Worm (Caenorhabditis elegans) whole organism, midembryonic: Measurements from ENCODE around the gene fbxc-29.

Source experiments
- T22C8.4 ChIP-seq: fragments of 200-800 bp; sonication (Bioruptor generic); IDR thresholded peaks from 2 replicates; pipeline ENCODE4 v1.3.6; 2022; ENCODE audit warnings: missing genetic modification characterization, missing compliant biosample characterization
- flt-1 ChIP-seq: fragments of 200-800 bp; sonication (Bioruptor generic); IDR thresholded peaks from 2 replicates; pipeline ENCODE4 v1.3.6; 2022; ENCODE audit warnings: missing genetic modification characterization, missing compliant biosample characterization
- klf-2 ChIP-seq: fragments of 200-800 bp; sonication (Bioruptor generic); conservative IDR thresholded peaks from 2 replicates; pipeline ENCODE4 v1.3.6; 2022; ENCODE audit warnings: missing genetic modification reagents, missing genetic modification characterization, missing compliant biosample characterization
- med-1 ChIP-seq: sonication (generic microtip); optimal IDR thresholded peaks from 2 replicates; lab custom pipeline; 2017; ENCODE audit warnings: missing genetic modification characterization, mild to moderate bottlenecking, missing compliant biosample characterization, antibody characterized with exemption, missing genetic modification reagents; ENCODE audit not compliant: insufficient read depth
- ref-1 ChIP-seq: fragments of 200-800 bp; sonication (Bioruptor generic); conservative IDR thresholded peaks from 2 replicates; pipeline ENCODE4 v1.3.6; 2022; ENCODE audit warnings: missing genetic modification reagents, missing genetic modification characterization, missing compliant biosample characterization
- tab-1 ChIP-seq: fragments of 200-800 bp; sonication (Bioruptor generic); IDR thresholded peaks from 2 replicates; pipeline ENCODE4 v1.3.6; 2022; ENCODE audit warnings: missing genetic modification characterization, missing compliant biosample characterization
- ztf-23 ChIP-seq: fragments of 200-800 bp; sonication (Bioruptor generic); IDR thresholded peaks from 2 replicates; pipeline ENCODE4 v1.3.6; 2022; ENCODE audit warnings: missing genetic modification reagents, missing genetic modification characterization, missing compliant biosample characterization
- ztf-29 ChIP-seq: fragments of 200-800 bp; sonication (Bioruptor generic); IDR thresholded peaks from 2 replicates; pipeline ENCODE4 v1.3.6; 2022; ENCODE audit warnings: missing genetic modification reagents, missing genetic modification characterization, missing compliant biosample characterization

DNA sequence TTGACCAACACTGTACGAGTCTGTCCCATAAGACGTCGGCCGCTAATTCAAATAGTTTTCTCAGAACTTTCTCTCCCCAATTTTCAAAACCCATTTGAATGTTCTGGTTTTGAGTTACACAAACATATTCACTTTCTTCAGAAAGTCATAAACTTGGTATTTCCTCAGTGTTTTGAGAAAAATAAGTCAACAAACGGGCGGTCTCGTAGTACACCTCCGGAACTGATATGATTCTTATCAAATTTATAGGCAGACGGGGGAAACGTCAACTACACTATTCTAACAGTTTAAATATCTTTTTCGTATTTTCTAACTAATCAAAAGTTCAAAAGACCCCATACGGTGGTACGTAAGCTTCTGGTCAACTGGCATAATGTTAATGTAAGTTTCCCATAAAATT, 31.7 kb upstream of the fbxc-29 start:
- TF ChIP-seq ztf-23 (GFP tag; lab: Robert Waterston, UW) (no peak), flt-1 (no peak), med-1 (no peak), T22C8.4 (GFP tag; lab: Robert Waterston, UW) (no peak), klf-2 (GFP tag; lab: Robert Waterston, UW) (no peak), ztf-29 (no peak), ref-1 (GFP tag; lab: Robert Waterston, UW) (no peak), tab-1 (GFP tag; lab: Robert Waterston, UW) (no peak)
